Fruit fly (Drosophila melanogaster): Measurements from ENCODE around the gene CG7990.

The CG7990 gene

DNA sequence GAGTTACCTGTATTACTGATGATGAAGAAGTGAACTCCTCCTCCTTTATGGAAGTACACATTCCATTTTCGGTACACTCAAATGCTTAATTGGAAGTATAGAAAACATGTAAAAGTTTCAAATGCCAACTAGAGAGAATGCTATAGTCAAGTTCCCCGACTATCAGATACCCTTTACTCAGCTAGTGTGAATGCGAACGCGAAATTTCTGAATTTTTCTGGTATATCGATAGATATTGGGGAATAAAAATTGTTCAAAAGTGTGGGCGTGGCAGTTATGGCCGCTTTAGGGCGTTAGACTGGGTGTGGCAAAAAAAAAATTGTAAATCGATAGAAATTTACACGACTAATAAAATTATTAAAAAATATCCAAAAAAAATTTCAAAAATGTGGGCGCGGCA, 10.2 kb downstream of the CG7990 start:
- TF ChIP-seq CG5204 (GFP tag; optimal IDR thresholded peaks at IDR 0.05) (no peak), Hr96 (GFP tag; optimal IDR thresholded peaks at IDR 0.05) (no peak), toe (GFP tag; optimal IDR thresholded peaks at IDR 0.05) (no peak), cic (GFP tag; optimal IDR thresholded peaks at IDR 0.05) (no peak), bab1 (GFP tag; optimal IDR thresholded peaks at IDR 0.05) (no peak), CG11617 (GFP tag; optimal IDR thresholded peaks at IDR 0.05) (no peak), Mnt (GFP tag; optimal IDR thresholded peaks at IDR 0.05) (no peak), tj (GFP tag; optimal IDR thresholded peaks at IDR 0.05) (no peak), CG7101 (tag; optimal IDR thresholded peaks at IDR 0.05) (no peak), CG12768 (GFP tag; optimal IDR thresholded peaks at IDR 0.05) (no peak), pad (GFP tag; optimal IDR thresholded peaks at IDR 0.05) (no peak)

DNA sequence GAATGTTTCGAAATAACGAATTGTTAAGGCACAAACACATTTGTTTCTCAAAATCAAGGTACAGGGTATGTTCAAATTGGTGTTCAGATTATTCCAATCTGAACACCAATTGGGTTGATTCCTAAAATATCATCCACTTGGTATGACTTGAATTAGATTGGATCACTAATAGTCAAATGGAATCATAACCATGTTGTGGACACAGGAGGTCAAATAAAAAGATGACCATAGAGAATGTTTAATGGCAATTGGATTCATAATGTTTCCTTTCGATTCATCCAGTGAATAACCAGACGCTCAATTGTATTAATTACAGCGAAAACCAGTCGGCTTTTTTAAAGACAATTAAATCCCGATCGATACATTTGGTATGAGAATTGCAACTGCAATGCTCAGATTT, 10.7 kb downstream of the CG7990 start:
- TF ChIP-seq cnc (optimal IDR thresholded peaks at IDR 0.05) (no peak), Hr96 (GFP tag; optimal IDR thresholded peaks at IDR 0.05) (no peak)

DNA sequence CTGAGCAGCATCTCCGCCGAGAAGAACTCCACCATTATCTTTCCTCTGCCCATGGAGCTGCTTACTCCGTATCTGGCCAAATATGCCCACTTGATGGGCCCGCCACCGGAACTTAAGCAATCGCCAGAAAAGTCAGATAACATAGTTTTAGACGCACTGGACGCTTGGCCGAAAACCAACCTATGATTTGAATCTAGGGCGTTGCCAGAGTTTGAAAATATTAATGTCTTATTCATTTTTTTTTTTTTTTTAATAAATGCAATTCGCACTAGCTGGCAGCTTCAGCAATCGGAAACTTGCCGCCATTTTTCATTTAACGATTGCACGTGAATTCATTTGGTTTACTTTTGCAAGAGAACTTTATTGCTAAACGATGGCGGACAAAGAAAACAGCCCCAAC, 11.9 kb downstream of the CG7990 start, which contains the start of gene HP1D3csd:
Gene HP1D3csd (plus strand): TSS at position 312 of the 400 bp plus-strand sequence.
- no peak for TF ChIP-seq cnc (optimal IDR thresholded peaks at IDR 0.05)
- no peak for TF ChIP-seq CG7101 (tag; optimal IDR thresholded peaks at IDR 0.05)
- TF ChIP-seq CG11617 (GFP tag; optimal IDR thresholded peaks at IDR 0.05) = peak; percentile 11
- no peak for TF ChIP-seq Hr96 (GFP tag; optimal IDR thresholded peaks at IDR 0.05)
- no peak for TF ChIP-seq pad (GFP tag; optimal IDR thresholded peaks at IDR 0.05)
- TF ChIP-seq toe (GFP tag; optimal IDR thresholded peaks at IDR 0.05) = no peak

DNA sequence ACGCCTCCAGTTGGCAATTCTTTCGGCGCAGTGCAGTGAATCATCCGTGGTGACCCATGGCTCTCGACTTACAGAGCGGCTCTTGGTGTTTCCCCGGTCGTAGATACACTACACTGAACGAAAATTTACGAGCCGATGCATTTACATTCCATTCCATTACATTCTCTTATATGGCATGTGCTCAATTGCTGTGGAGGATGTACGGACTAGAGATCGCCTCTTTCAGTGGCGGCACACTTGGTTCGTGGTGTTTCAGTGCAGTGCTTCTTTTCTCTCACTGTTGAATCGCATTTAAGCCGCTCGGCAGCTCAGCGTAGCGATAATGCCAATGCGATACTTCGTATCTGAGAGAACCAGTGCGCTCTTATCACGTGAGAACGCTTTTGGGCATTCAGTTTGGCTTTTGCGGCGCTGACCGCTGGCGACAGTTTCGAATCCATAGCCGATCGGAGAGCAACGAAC, 14.1 kb downstream of the CG7990 start, which contains the start of gene Mec2:
Gene Mec2 (plus strand): TSS at position 412 of the 462 bp plus-strand sequence.
- TF ChIP-seq ovo (GFP tag; optimal IDR thresholded peaks at IDR 0.05) = peak; percentile 16
- peak; percentile 2 for TF ChIP-seq cic (GFP tag; optimal IDR thresholded peaks at IDR 0.05)
- TF ChIP-seq kay (GFP tag; ENCODE audit: borderline replicate concordance) = no peak
- no peak for TF ChIP-seq CG7045 (GFP tag; optimal IDR thresholded peaks at IDR 0.05)
- TF ChIP-seq CG11617 (GFP tag; optimal IDR thresholded peaks at IDR 0.05) = peak; percentile 69
- TF ChIP-seq CG1620 (GFP tag; optimal IDR thresholded peaks at IDR 0.05) = peak; percentile 38
- TF ChIP-seq toe (GFP tag; optimal IDR thresholded peaks at IDR 0.05) = peak; percentile 6
- no peak for TF ChIP-seq cnc (optimal IDR thresholded peaks at IDR 0.05)
- TF ChIP-seq Mnt (GFP tag; optimal IDR thresholded peaks at IDR 0.05) = peak; percentile 63
- no peak for TF ChIP-seq Clk (GFP tag; optimal IDR thresholded peaks at IDR 0.05)
- peak; percentile 76 for TF ChIP-seq CG33017 (tag; optimal IDR thresholded peaks at IDR 0.05)
- TF ChIP-seq Crg-1 (GFP tag; optimal IDR thresholded peaks at IDR 0.05) = peak; percentile 60
- TF ChIP-seq Hr96 (GFP tag; optimal IDR thresholded peaks at IDR 0.05) = peak; percentile 65
- no peak for TF ChIP-seq CG12768 (GFP tag; optimal IDR thresholded peaks at IDR 0.05)
- peak; percentile 60 for TF ChIP-seq tj (GFP tag; optimal IDR thresholded peaks at IDR 0.05)
- TF ChIP-seq CG7101 (tag; optimal IDR thresholded peaks at IDR 0.05) = peak; percentile 73
- TF ChIP-seq pad (GFP tag; optimal IDR thresholded peaks at IDR 0.05) = peak; percentile 10
- peak; percentile 27 for TF ChIP-seq CG14711 (tag; optimal IDR thresholded peaks at IDR 0.05)
- TF ChIP-seq bab1 (GFP tag; optimal IDR thresholded peaks at IDR 0.05) = peak; percentile 68
- no peak for TF ChIP-seq CG5204 (GFP tag; optimal IDR thresholded peaks at IDR 0.05)

DNA sequence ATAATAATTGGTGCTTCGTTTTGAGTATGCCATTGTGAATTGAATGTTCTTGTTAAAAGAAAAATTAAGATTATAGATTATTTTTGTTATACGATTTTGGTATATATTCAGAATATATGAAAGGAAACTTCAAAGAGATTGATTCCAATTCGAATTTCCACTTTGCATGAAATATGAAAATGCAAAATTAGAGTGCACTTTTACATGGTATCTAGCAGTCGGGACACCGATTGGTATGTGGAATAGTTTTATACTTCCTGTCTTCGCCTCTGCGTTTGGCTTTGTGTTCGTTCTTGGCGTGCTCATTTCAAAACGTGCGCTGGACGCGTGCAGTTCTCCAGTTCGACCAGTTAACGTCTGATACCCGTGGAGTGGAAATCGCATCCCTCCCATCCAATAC, 18.7 kb downstream of the CG7990 start, which contains the start of gene CG33253:
Gene CG33253 (plus strand): TSS at position 301 of the 400 bp plus-strand sequence.
- TF ChIP-seq CG11617 (GFP tag; optimal IDR thresholded peaks at IDR 0.05) = no peak
- TF ChIP-seq cnc (optimal IDR thresholded peaks at IDR 0.05) = no peak
- TF ChIP-seq Clk (GFP tag; optimal IDR thresholded peaks at IDR 0.05) = no peak

DNA sequence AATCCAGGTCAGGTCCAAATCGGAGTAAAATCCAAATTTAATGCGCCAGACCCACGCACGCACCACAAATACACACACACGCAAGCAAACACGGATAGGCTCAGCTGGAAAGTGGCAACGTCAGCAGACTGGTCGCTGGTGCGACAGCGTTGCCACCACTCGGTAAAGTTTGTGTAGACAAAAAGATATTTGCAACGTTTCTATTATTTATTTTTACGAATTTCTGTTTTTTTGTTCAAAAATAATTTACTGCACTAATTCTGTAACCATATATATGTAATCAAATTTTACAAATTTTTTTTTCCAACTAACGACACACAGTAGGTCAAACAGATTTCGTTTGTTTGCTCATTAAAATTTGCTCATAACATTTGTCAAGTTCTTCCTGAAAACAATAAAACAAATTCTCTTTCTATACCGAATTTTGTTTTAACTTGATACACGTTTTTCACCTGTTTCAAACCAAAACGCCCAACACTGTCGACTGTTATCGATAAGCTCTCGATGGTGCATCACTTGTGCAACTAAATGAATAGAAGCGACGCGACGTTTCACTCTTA, 22.0 kb downstream of the CG7990 start, which contains the start of the genes CG7556 and CG7453:
Gene CG7556 (minus strand): TSS at position 135 of the 560 bp plus-strand sequence.
Gene CG7453 (plus strand): TSS at position 478 of the 560 bp plus-strand sequence.
- TF ChIP-seq cnc (optimal IDR thresholded peaks at IDR 0.05) (no peak), CG14711 (tag; optimal IDR thresholded peaks at IDR 0.05) (peak; percentile 72), toe (GFP tag; optimal IDR thresholded peaks at IDR 0.05) (peak; percentile 76), pad (GFP tag; optimal IDR thresholded peaks at IDR 0.05) (peak; percentile 60), CG33017 (tag; optimal IDR thresholded peaks at IDR 0.05) (no peak), tj (GFP tag; optimal IDR thresholded peaks at IDR 0.05) (peak; percentile 98), ovo (GFP tag; optimal IDR thresholded peaks at IDR 0.05) (peak; percentile 57), cic (GFP tag; optimal IDR thresholded peaks at IDR 0.05) (peak; percentile 15), Hr96 (GFP tag; optimal IDR thresholded peaks at IDR 0.05) (no peak), CG11617 (GFP tag; optimal IDR thresholded peaks at IDR 0.05) (peak; percentile 74), Mnt (GFP tag; optimal IDR thresholded peaks at IDR 0.05) (peak; percentile 66), CG7101 (tag; optimal IDR thresholded peaks at IDR 0.05) (peak; percentile 65), CG7045 (GFP tag; optimal IDR thresholded peaks at IDR 0.05) (peak; percentile 56), CG12768 (GFP tag; optimal IDR thresholded peaks at IDR 0.05) (peak; percentile 10), Crg-1 (GFP tag; optimal IDR thresholded peaks at IDR 0.05) (peak; percentile 63), Clk (GFP tag; optimal IDR thresholded peaks at IDR 0.05) (no peak), bab1 (GFP tag; optimal IDR thresholded peaks at IDR 0.05) (peak; percentile 81), CG1620 (GFP tag; optimal IDR thresholded peaks at IDR 0.05) (peak; percentile 76), CG5204 (GFP tag; optimal IDR thresholded peaks at IDR 0.05) (peak; percentile 81)
